Worm (Caenorhabditis elegans): ENCODE results near the gene F40G9.6.

ce11 chrIII:178126-178525 is 1.2 kb upstream of the F40G9.6 start:
- TF ChIP-seq K09A11.1 (tag; optimal IDR thresholded peaks at IDR 0.05; ENCODE audit: insufficient read depth) (no peak), pqm-1 (tag; optimal IDR thresholded peaks at IDR 0.05) (no peak), unc-55 (GFP tag; optimal IDR thresholded peaks at IDR 0.05) (no peak), ref-2 (tag; optimal IDR thresholded peaks at IDR 0.05) (no peak), ceh-48 (tag; optimal IDR thresholded peaks at IDR 0.05) (no peak), fkh-10 (GFP tag; optimal IDR thresholded peaks at IDR 0.05) (no peak), pha-4 (tag; optimal IDR thresholded peaks at IDR 0.05) (no peak), nhr-11 (tag; optimal IDR thresholded peaks at IDR 0.05) (no peak), unc-3 (GFP tag; conservative IDR thresholded peaks at IDR 0.05) (no peak; the same call in 1 of the 2 replicates), unc-3 (tag; optimal IDR thresholded peaks at IDR 0.05) (no peak), pros-1 (tag; optimal IDR thresholded peaks at IDR 0.05) (no peak), T23F11.4 (GFP tag; optimal IDR thresholded peaks at IDR 0.05) (no peak), ceh-24 (tag; optimal IDR thresholded peaks at IDR 0.05) (no peak), sox-2 (GFP tag; IDR thresholded peaks at IDR 0.05) (no peak)
